Fruit fly (Drosophila melanogaster) Kc167 (cell line): ENCODE measurements around the gene CG2975.

Experiments
- Myc ChIP-seq: fragments of >200 bp; optimal IDR thresholded peaks from 2 replicates; lab custom pipeline; 2017; ENCODE audit warnings: missing external identifiers
- Sin3A ChIP-seq: fragments of >200 bp; optimal IDR thresholded peaks from 2 replicates; lab custom pipeline; 2018; ENCODE audit warnings: missing external identifiers
- h ChIP-seq: fragments of >200 bp; optimal IDR thresholded peaks from 3 replicates; lab custom pipeline; 2018; ENCODE audit warnings: missing external identifiers
- insv ChIP-seq: fragments of >200 bp; optimal IDR thresholded peaks from 3 replicates; lab custom pipeline; 2018; ENCODE audit warnings: missing external identifiers
- psq ChIP-seq: fragments of >200 bp; optimal IDR thresholded peaks from 2 replicates; lab custom pipeline; 2017; ENCODE audit warnings: missing external identifiers
- ttk ChIP-seq: sonication (Bioruptor generic); optimal IDR thresholded peaks from 2 replicates; lab custom pipeline; 2017; ENCODE audit warnings: missing external identifiers

CG2975 gene

dm6 chr2L:2885503-2886225 is 45.7 kb downstream of the CG2975 start, which contains the start of the genes NTPase and lilli:
TSS of gene NTPase (minus strand) at chr2L:2885850.
TSS of gene lilli (plus strand) at chr2L:2885929.
- TF ChIP-seq ttk (lab: Kevin White, UChicago) (no peak), Sin3A (no peak), Myc (no peak), insv (lab: Kevin White, UChicago) (no peak), h (no peak), psq (lab: Kevin White, UChicago) (no peak)

DNA sequence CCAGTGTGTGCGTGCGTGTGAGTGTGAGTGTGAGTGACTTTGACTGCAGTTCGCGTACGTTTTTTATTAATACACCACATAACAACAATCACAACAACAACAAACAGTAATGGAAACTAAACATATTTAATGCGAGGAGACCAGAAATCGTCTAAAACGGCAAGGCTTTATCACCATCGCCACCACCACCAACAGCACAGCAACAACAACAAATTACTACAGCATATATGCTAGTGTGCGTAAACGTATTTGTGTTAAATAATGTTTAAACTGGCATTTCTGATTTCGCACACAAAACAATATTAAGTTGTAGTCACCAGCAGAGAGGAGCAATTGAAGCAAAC is 46.3 kb downstream of the CG2975 start:
- TF ChIP-seq psq (lab: Kevin White, UChicago), result no peak
- TF ChIP-seq ttk (lab: Kevin White, UChicago), result no peak
- TF ChIP-seq h, result no peak
- no peak for TF ChIP-seq insv (lab: Kevin White, UChicago)
- TF ChIP-seq Myc, result no peak
- no peak for TF ChIP-seq Sin3A

DNA sequence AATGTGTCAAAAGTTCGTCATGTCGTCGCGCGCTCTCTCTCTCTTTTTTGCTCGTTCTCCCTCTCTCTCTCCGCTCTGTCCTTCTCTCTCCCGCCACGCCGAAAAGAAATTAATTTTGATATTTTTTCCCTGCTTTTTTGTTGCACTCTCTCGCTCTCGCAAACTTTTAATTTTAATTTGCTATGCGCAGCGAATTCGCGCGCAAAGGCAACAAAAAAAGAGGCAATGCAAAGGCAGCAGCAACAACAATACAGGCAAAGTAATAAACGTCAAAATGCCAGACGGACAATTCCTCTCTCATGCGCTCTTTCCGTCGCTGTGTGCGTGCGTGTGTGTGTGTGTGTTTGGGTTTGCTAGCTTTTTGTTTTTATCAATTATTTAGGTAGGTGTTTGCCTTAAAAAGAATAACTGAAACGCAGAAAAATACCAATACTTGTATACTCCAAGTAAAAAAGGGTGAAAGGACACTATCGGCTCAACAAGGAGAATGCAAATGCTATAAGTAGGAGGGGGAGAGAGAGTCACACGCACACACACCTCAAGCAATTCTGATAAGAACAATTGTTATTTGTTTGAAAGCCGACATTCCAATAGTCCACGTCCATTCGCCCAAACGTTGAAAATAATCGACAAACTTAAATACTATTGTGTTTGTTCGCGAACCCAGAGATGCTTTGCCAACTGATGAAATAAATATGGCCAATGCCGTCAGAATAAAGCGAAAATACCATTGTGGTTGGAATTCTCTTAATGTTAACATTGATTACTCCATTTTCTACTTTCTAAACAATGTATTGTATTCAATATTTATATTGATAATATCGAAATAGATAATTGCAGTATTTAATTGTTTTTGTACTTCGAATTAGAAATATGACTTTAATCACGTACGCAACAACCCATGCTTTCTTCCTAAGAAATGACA is 47.0 kb downstream of the CG2975 start:
- TF ChIP-seq h (no peak), insv (lab: Kevin White, UChicago) (no peak), Myc (no peak), ttk (lab: Kevin White, UChicago) (no peak)

- TF ChIP-seq Sin3A (no peak), h (no peak), Myc (no peak), ttk (lab: Kevin White, UChicago) (no peak), insv (lab: Kevin White, UChicago) (no peak), psq (lab: Kevin White, UChicago) (no peak)
Observed at dm6 chr2L:2887760-2888600, 48.1 kb downstream of the CG2975 start.

DNA sequence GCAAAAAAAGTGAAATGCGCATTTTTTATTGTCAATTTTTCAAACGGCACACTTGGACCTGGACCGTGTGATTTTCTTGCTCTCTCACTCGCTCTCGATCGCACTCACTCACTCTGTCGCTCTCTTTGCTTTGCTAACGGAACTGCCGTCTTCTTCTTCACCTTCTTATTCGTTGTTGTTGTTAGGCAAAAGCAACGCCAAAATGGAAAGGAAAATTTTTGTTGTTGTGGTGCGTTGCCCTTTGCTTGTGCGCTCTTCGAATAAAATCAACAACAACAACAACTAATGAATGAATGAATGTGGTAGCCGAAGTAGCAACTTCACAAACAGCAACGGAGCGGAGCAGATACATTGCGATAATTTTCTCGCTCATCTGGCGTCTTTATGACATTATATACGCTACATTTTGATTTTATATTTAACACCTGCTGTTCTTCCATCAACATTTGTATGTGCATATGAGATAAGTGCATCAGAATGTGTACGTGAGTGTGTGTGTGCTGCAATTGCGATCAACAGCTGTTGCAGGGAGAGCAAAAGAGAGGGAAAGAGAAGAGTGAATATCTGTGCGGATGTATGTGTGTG is 49.0 kb downstream of the CG2975 start:
- no peak for TF ChIP-seq psq (lab: Kevin White, UChicago)
- TF ChIP-seq insv (lab: Kevin White, UChicago), result no peak
- TF ChIP-seq Myc, result no peak
- no peak for TF ChIP-seq h
- TF ChIP-seq ttk (lab: Kevin White, UChicago), result no peak
- TF ChIP-seq Sin3A, result no peak

DNA sequence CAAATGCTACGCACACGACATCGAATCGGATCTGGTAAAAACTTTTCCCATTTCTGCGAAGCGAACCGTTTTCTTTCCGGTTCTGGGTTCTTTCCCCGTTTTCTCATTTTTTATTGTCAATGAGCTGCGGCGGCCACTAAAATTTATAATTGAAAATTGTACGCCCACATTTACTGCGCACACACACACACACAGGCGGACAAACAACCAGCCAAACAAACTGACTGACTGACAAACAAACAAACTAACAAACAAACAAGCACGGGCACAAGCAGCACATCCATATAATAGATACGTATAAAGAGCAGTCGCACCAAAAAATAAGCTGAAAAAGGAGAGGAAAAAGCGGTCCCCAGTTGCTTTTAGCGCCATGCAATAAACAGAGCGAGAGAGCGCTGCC is 51.3 kb downstream of the CG2975 start:
- TF ChIP-seq Sin3A (no peak), psq (lab: Kevin White, UChicago) (no peak), h (no peak), ttk (lab: Kevin White, UChicago) (no peak), Myc (no peak), insv (lab: Kevin White, UChicago) (no peak)
